3 fruit fly cellular contexts compared by ENCODE assay signal in genomic region chr3L:17907609-17908160, dm6.
TF ChIP-seq lines count a peak whose summit lies in the region.

TSS of gene Prestin (minus strand) at chr3L:17907812.
TSS of gene Wdr92 (plus strand) at chr3L:17908143.

TF ChIP-seq in whole organism, embryonic, 481 proteins besides CTCF, POLR2A, EP300 and RAD21 (continued from another document and continues in another):
- no peak; the same call in 1 of the 2 replicates for TF ChIP-seq chm (GFP tag; IDR thresholded peaks at IDR 0.05; lab: Robert Waterston, UW)
- peak; percentile 43; the same call in 1 of the 2 replicates for TF ChIP-seq vvl (GFP tag; IDR thresholded peaks at IDR 0.05; lab: Robert Waterston, UW)
- TF ChIP-seq CG8359 (GFP tag; optimal IDR thresholded peaks at IDR 0.05; lab: Kevin White, UChicago; ENCODE audit: borderline replicate concordance): no peak
- TF ChIP-seq CG12659 (GFP tag; optimal IDR thresholded peaks at IDR 0.05; lab: Kevin White, UChicago): peak; percentile 64
- TF ChIP-seq CG7372 (GFP tag; IDR thresholded peaks at IDR 0.05; lab: Robert Waterston, UW): no peak
- TF ChIP-seq Stat92E (GFP tag; optimal IDR thresholded peaks at IDR 0.05; lab: Kevin White, UChicago): peak in 1 of 3 experiments; percentile 37
- TF ChIP-seq Mes4 (GFP tag; optimal IDR thresholded peaks at IDR 0.05; lab: Kevin White, UChicago): no peak
- peak; percentile 69; the same call in 2 of the 3 replicates for TF ChIP-seq ci (GFP tag; IDR thresholded peaks at IDR 0.05; lab: Robert Waterston, UW)
- peak; percentile 73 for TF ChIP-seq CG15514 (GFP tag; optimal IDR thresholded peaks at IDR 0.05; lab: Kevin White, UChicago)
- no peak for TF ChIP-seq wdn (GFP tag; IDR thresholded peaks at IDR 0.05; lab: Robert Waterston, UW)
- TF ChIP-seq jumu (GFP tag; optimal IDR thresholded peaks at IDR 0.05; lab: Kevin White, UChicago): no peak
- TF ChIP-seq her (GFP tag; optimal IDR thresholded peaks at IDR 0.05; lab: Kevin White, UChicago): peak; percentile 13
- TF ChIP-seq ken (GFP tag; IDR thresholded peaks at IDR 0.05; lab: Robert Waterston, UW): no peak
- no peak for TF ChIP-seq CG1647 (GFP tag; optimal IDR thresholded peaks at IDR 0.05; lab: Kevin White, UChicago)
- TF ChIP-seq Asciz (GFP tag; optimal IDR thresholded peaks at IDR 0.05; lab: Kevin White, UChicago): peak; percentile 32
- TF ChIP-seq CG11456 (GFP tag; IDR thresholded peaks at IDR 0.05; lab: Robert Waterston, UW): peak; percentile 69; the same call in 1 of the 3 replicates
- no peak for TF ChIP-seq fru (optimal IDR thresholded peaks at IDR 0.05; lab: Kevin White, UChicago)
- no peak for TF ChIP-seq CG6654 (GFP tag; optimal IDR thresholded peaks at IDR 0.05; lab: Kevin White, UChicago)
- TF ChIP-seq Fer3 (tag; optimal IDR thresholded peaks at IDR 0.05; lab: Kevin White, UChicago): peak; percentile 22
- TF ChIP-seq CG3065 (GFP tag; optimal IDR thresholded peaks at IDR 0.05; lab: Kevin White, UChicago): no peak
- no peak for TF ChIP-seq gcm2 (GFP tag; optimal IDR thresholded peaks at IDR 0.05; lab: Kevin White, UChicago)
- peak; percentile 65; the same call in 1 of the 2 replicates for TF ChIP-seq E2f1 (GFP tag; IDR thresholded peaks at IDR 0.05; lab: Robert Waterston, UW)
- TF ChIP-seq lola (GFP tag; optimal IDR thresholded peaks at IDR 0.05; lab: Kevin White, UChicago): peak in 1 of 3 experiments; percentile 6
- TF ChIP-seq fd102C (GFP tag; optimal IDR thresholded peaks at IDR 0.05; lab: Kevin White, UChicago): no peak
- TF ChIP-seq CG13123 (GFP tag; optimal IDR thresholded peaks at IDR 0.05; lab: Kevin White, UChicago): no peak
- TF ChIP-seq CG15269 (tag; optimal IDR thresholded peaks at IDR 0.05; lab: Kevin White, UChicago): peak; percentile 50
- no peak for TF ChIP-seq schlank (tag; optimal IDR thresholded peaks at IDR 0.05; lab: Kevin White, UChicago)
- no peak for TF ChIP-seq CG4707 (GFP tag; optimal IDR thresholded peaks at IDR 0.05; lab: Kevin White, UChicago)
- no peak for TF ChIP-seq Kr (GFP tag; optimal IDR thresholded peaks at IDR 0.05; lab: Kevin White, UChicago)
- no peak for TF ChIP-seq NC2β (GFP tag; optimal IDR thresholded peaks at IDR 0.05; lab: Kevin White, UChicago)
- TF ChIP-seq zen2 (GFP tag; IDR thresholded peaks at IDR 0.05; lab: Robert Waterston, UW; ENCODE audit: partially characterized antibody): no peak; the same call in 1 of the 3 replicates
- TF ChIP-seq CG6683 (GFP tag; optimal IDR thresholded peaks at IDR 0.05; lab: Kevin White, UChicago): no peak
- TF ChIP-seq Abd-B (GFP tag; optimal IDR thresholded peaks at IDR 0.05; lab: Kevin White, UChicago): no peak
- TF ChIP-seq CG5245 (GFP tag; optimal IDR thresholded peaks at IDR 0.05; lab: Kevin White, UChicago): no peak
- TF ChIP-seq sug (tag; optimal IDR thresholded peaks at IDR 0.05; lab: Kevin White, UChicago): peak; percentile 73
- no peak for TF ChIP-seq Optix (GFP tag; IDR thresholded peaks at IDR 0.05; lab: Robert Waterston, UW)
- TF ChIP-seq CG11085 (GFP tag; IDR thresholded peaks at IDR 0.05; lab: Robert Waterston, UW): no peak
- TF ChIP-seq ftz-f1 (GFP tag; optimal IDR thresholded peaks at IDR 0.05; lab: Kevin White, UChicago): peak; percentile 61
- TF ChIP-seq dmrt11E (tag; optimal IDR thresholded peaks at IDR 0.05; lab: Kevin White, UChicago): no peak
- TF ChIP-seq CG6765 (GFP tag; optimal IDR thresholded peaks at IDR 0.05; lab: Kevin White, UChicago): no peak
- TF ChIP-seq CG34376 (GFP tag; optimal IDR thresholded peaks at IDR 0.05; lab: Kevin White, UChicago): peak; percentile 57
- peak; percentile 45 for TF ChIP-seq CG10543 (GFP tag; optimal IDR thresholded peaks at IDR 0.05; lab: Kevin White, UChicago)
- TF ChIP-seq Nf-YB (GFP tag; optimal IDR thresholded peaks at IDR 0.05; lab: Kevin White, UChicago): no peak
- peak; percentile 51 for TF ChIP-seq CG15601 (tag; optimal IDR thresholded peaks at IDR 0.05; lab: Kevin White, UChicago)

TF ChIP-seq in whole organism, prepupa, 60 proteins besides CTCF, POLR2A, EP300 and RAD21 (continued from another document):
- TF ChIP-seq esn (GFP tag; optimal IDR thresholded peaks at IDR 0.05; lab: Kevin White, UChicago) (peak; percentile 21), CG7368 (GFP tag; optimal IDR thresholded peaks at IDR 0.05; lab: Kevin White, UChicago) (peak; percentile 31), fd59A (GFP tag; optimal IDR thresholded peaks at IDR 0.05; lab: Kevin White, UChicago) (no peak), CG31627 (GFP tag; optimal IDR thresholded peaks at IDR 0.05; lab: Kevin White, UChicago) (no peak), achi (GFP tag; optimal IDR thresholded peaks at IDR 0.05; lab: Kevin White, UChicago) (no peak), Eip75B (GFP tag; optimal IDR thresholded peaks at IDR 0.05; lab: Kevin White, UChicago) (peak; percentile 50), CG11294 (GFP tag; IDR thresholded peaks at IDR 0.05; lab: Robert Waterston, UW) (no peak), CG6854 (GFP tag; optimal IDR thresholded peaks at IDR 0.05; lab: Kevin White, UChicago) (peak; percentile 82), CG8319 (GFP tag; optimal IDR thresholded peaks at IDR 0.05; lab: Kevin White, UChicago) (no peak), eg (GFP tag; IDR thresholded peaks at IDR 0.05; lab: Robert Waterston, UW) (peak; percentile 58; the same call in 2 of the 3 replicates), CG11762 (GFP tag; optimal IDR thresholded peaks at IDR 0.05; lab: Kevin White, UChicago; ENCODE audit: insufficient read depth) (no peak), spab (GFP tag; optimal IDR thresholded peaks at IDR 0.05; lab: Kevin White, UChicago) (no peak), fkh (GFP tag; optimal IDR thresholded peaks at IDR 0.05; lab: Kevin White, UChicago) (no peak), CG8632 (GFP tag; optimal IDR thresholded peaks at IDR 0.05; lab: Kevin White, UChicago) (no peak), CG16779 (tag; optimal IDR thresholded peaks at IDR 0.05; lab: Kevin White, UChicago) (peak; percentile 55), CG6792 (GFP tag; optimal IDR thresholded peaks at IDR 0.05; lab: Kevin White, UChicago) (no peak), CG32006 (GFP tag; optimal IDR thresholded peaks at IDR 0.05; lab: Kevin White, UChicago) (no peak), Eip93F (GFP tag; optimal IDR thresholded peaks at IDR 0.05; lab: Kevin White, UChicago) (peak; percentile 40), lz (GFP tag; optimal IDR thresholded peaks at IDR 0.05; lab: Kevin White, UChicago) (no peak), CG1621 (tag; optimal IDR thresholded peaks at IDR 0.05; lab: Kevin White, UChicago) (no peak), CG9139 (GFP tag; optimal IDR thresholded peaks at IDR 0.05; lab: Kevin White, UChicago) (peak; percentile 12), Blimp-1 (GFP tag; optimal IDR thresholded peaks at IDR 0.05; lab: Kevin White, UChicago) (no peak), Smox (GFP tag; optimal IDR thresholded peaks at IDR 0.05; lab: Kevin White, UChicago) (peak; percentile 14), dac (GFP tag; optimal IDR thresholded peaks at IDR 0.05; lab: Kevin White, UChicago) (no peak), Met (GFP tag; optimal IDR thresholded peaks at IDR 0.05; lab: Kevin White, UChicago) (no peak), CG3032 (tag; optimal IDR thresholded peaks at IDR 0.05; lab: Kevin White, UChicago) (peak; percentile 24), ss (GFP tag; optimal IDR thresholded peaks at IDR 0.05; lab: Kevin White, UChicago) (peak; percentile 46 to 61), topi (GFP tag; optimal IDR thresholded peaks at IDR 0.05; lab: Kevin White, UChicago) (peak; percentile 24), salr (GFP tag; optimal IDR thresholded peaks at IDR 0.05; lab: Kevin White, UChicago) (no peak), svp (GFP tag; lab: Kevin White, UChicago) (peak; percentile 92), net (GFP tag; optimal IDR thresholded peaks at IDR 0.05; lab: Kevin White, UChicago) (no peak), Eip78C (GFP tag; lab: Kevin White, UChicago) (peak; percentile 85), Hr38 (GFP tag; optimal IDR thresholded peaks at IDR 0.05; lab: Kevin White, UChicago) (no peak), Lpt (GFP tag; optimal IDR thresholded peaks at IDR 0.05; lab: Kevin White, UChicago) (peak; percentile 7), CG6163 (GFP tag; IDR thresholded peaks at IDR 0.05; lab: Robert Waterston, UW) (no peak), Hr39 (GFP tag; optimal IDR thresholded peaks at IDR 0.05; lab: Kevin White, UChicago) (no peak), dsx (GFP tag; optimal IDR thresholded peaks at IDR 0.05; lab: Kevin White, UChicago; ENCODE audit: poor library complexity, severe bottlenecking) (peak; percentile 60), fd85E (GFP tag; optimal IDR thresholded peaks at IDR 0.05; lab: Kevin White, UChicago) (no peak), CG3919 (GFP tag; optimal IDR thresholded peaks at IDR 0.05; lab: Kevin White, UChicago) (no peak), Ets21C (GFP tag; optimal IDR thresholded peaks at IDR 0.05; lab: Kevin White, UChicago) (no peak)

TF ChIP-seq in whole organism, wandering third instar larva, 38 proteins besides CTCF, POLR2A, EP300 and RAD21 (continued from another document):
- TF ChIP-seq tai (GFP tag; optimal IDR thresholded peaks at IDR 0.05; lab: Kevin White, UChicago) (peak; percentile 16), Hr78 (GFP tag; optimal IDR thresholded peaks at IDR 0.05; lab: Kevin White, UChicago) (no peak), woc (GFP tag; optimal IDR thresholded peaks at IDR 0.05; lab: Kevin White, UChicago) (peak; percentile 49), CG9705 (GFP tag; optimal IDR thresholded peaks at IDR 0.05; lab: Kevin White, UChicago) (no peak), Mio (GFP tag; optimal IDR thresholded peaks at IDR 0.05; lab: Kevin White, UChicago) (no peak), Vsx2 (GFP tag; optimal IDR thresholded peaks at IDR 0.05; lab: Kevin White, UChicago; ENCODE audit: partially characterized antibody) (no peak), jim (GFP tag; optimal IDR thresholded peaks at IDR 0.05; lab: Kevin White, UChicago) (peak; percentile 25), foxo (GFP tag; optimal IDR thresholded peaks at IDR 0.05; lab: Kevin White, UChicago) (peak; percentile 31 to 35), dl (GFP tag; optimal IDR thresholded peaks at IDR 0.05; lab: Kevin White, UChicago; ENCODE audit: insufficient read depth in 1 of 2, partially characterized antibody in 2 of 2) (peak in 1 of 2 experiments; percentile 23), rgr (GFP tag; optimal IDR thresholded peaks at IDR 0.05; lab: Kevin White, UChicago) (peak; percentile 31), fru (GFP tag; optimal IDR thresholded peaks at IDR 0.05; lab: Kevin White, UChicago) (peak; percentile 52)
TF ChIP-seq in whole organism, wandering third instar larva: peak in this region for 20.
